Fruit fly (Drosophila melanogaster): Measurements from ENCODE around the gene Wdr92.

DNA sequence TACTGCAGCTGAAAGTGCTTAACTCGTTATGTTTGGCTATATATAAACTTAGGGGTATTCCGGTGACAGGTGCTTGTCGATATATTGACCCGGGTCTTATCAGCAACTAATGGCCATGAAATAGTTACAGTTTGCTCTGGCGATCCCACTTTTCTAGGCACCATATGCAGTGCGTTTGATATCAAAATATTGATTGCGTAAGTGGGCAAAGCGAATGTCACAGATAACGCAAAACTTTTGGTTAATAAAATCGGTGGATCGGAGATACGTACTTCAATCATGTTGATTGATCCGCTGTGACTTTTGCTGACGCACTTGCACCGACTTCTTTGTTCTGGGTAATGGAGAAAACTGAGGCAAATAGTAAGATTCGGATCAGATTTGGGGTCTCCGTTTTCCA is 3.4 kb upstream of the Wdr92 start:
- TF ChIP-seq psq (optimal IDR thresholded peaks at IDR 0.05) (no peak), pan (optimal IDR thresholded peaks at IDR 0.05) (no peak), usp (GFP tag; optimal IDR thresholded peaks at IDR 0.05) (no peak), Dll (optimal IDR thresholded peaks at IDR 0.05) (no peak)

All from whole organism.